Fruit fly (Drosophila melanogaster) Kc167 (cell line): ENCODE measurements around the gene CG16772.

ENCODE experiments used
- Myc ChIP-seq: fragments of >200 bp; optimal IDR thresholded peaks from 2 replicates; lab custom pipeline; 2017; ENCODE audit warnings: missing external identifiers
- Sin3A ChIP-seq: fragments of >200 bp; optimal IDR thresholded peaks from 2 replicates; lab custom pipeline; 2018; ENCODE audit warnings: missing external identifiers
- h ChIP-seq: fragments of >200 bp; optimal IDR thresholded peaks from 3 replicates; lab custom pipeline; 2018; ENCODE audit warnings: missing external identifiers
- insv ChIP-seq: fragments of >200 bp; optimal IDR thresholded peaks from 3 replicates; lab custom pipeline; 2018; ENCODE audit warnings: missing external identifiers
- psq ChIP-seq: fragments of >200 bp; optimal IDR thresholded peaks from 2 replicates; lab custom pipeline; 2017; ENCODE audit warnings: missing external identifiers
- ttk ChIP-seq: sonication (Bioruptor generic); optimal IDR thresholded peaks from 2 replicates; lab custom pipeline; 2017; ENCODE audit warnings: missing external identifiers

CG16772 gene

dm6 chr2L:19941352-19941851 lies 21.1 kb upstream of the CG16772 start:
- TF ChIP-seq Sin3A (lab: Kevin White, UChicago): no peak
- TF ChIP-seq ttk (lab: Kevin White, UChicago): no peak
- TF ChIP-seq insv (lab: Kevin White, UChicago): no peak
- TF ChIP-seq Myc (lab: Kevin White, UChicago): no peak
- TF ChIP-seq psq (lab: Kevin White, UChicago): no peak
- TF ChIP-seq h (lab: Kevin White, UChicago): no peak

- no peak for TF ChIP-seq Myc (lab: Kevin White, UChicago)
- no peak for TF ChIP-seq insv (lab: Kevin White, UChicago)
- no peak for TF ChIP-seq h (lab: Kevin White, UChicago)
- TF ChIP-seq Sin3A (lab: Kevin White, UChicago): no peak
- no peak for TF ChIP-seq ttk (lab: Kevin White, UChicago)
- no peak for TF ChIP-seq psq (lab: Kevin White, UChicago)
Measured at dm6 chr2L:19942510-19942909, 20.0 kb upstream of the CG16772 start.

dm6 chr2L:19943112-19943511 lies 19.4 kb upstream of the CG16772 start:
- TF ChIP-seq Myc (lab: Kevin White, UChicago) (no peak), psq (lab: Kevin White, UChicago) (no peak), insv (lab: Kevin White, UChicago) (no peak), Sin3A (lab: Kevin White, UChicago) (no peak), ttk (lab: Kevin White, UChicago) (no peak), h (lab: Kevin White, UChicago) (no peak)

dm6 chr2L:19944309-19945172 lies 17.9 kb upstream of the CG16772 start:
- TF ChIP-seq insv (lab: Kevin White, UChicago): no peak
- TF ChIP-seq ttk (lab: Kevin White, UChicago): no peak
- TF ChIP-seq h (lab: Kevin White, UChicago): no peak
- no peak for TF ChIP-seq Myc (lab: Kevin White, UChicago)
- TF ChIP-seq Sin3A (lab: Kevin White, UChicago): no peak

dm6 chr2L:19947992-19948524 lies 14.4 kb upstream of the CG16772 start:
- TF ChIP-seq psq (lab: Kevin White, UChicago) (no peak), h (lab: Kevin White, UChicago) (no peak), ttk (lab: Kevin White, UChicago) (no peak), Myc (lab: Kevin White, UChicago) (no peak), insv (lab: Kevin White, UChicago) (no peak), Sin3A (lab: Kevin White, UChicago) (no peak)

dm6 chr2L:19949600-19949999 lies 12.9 kb upstream of the CG16772 start:
- TF ChIP-seq Sin3A (lab: Kevin White, UChicago) (no peak), psq (lab: Kevin White, UChicago) (no peak), insv (lab: Kevin White, UChicago) (no peak), h (lab: Kevin White, UChicago) (no peak), Myc (lab: Kevin White, UChicago) (no peak), ttk (lab: Kevin White, UChicago) (no peak)

dm6 chr2L:19951543-19952163 lies 10.8 kb upstream of the CG16772 start:
- TF ChIP-seq h (lab: Kevin White, UChicago) (no peak), ttk (lab: Kevin White, UChicago) (no peak), Myc (lab: Kevin White, UChicago) (no peak), Sin3A (lab: Kevin White, UChicago) (no peak), psq (lab: Kevin White, UChicago) (no peak), insv (lab: Kevin White, UChicago) (no peak)

dm6 chr2L:19952221-19952620 lies 10.3 kb upstream of the CG16772 start:
- TF ChIP-seq ttk (lab: Kevin White, UChicago): no peak
- TF ChIP-seq Sin3A (lab: Kevin White, UChicago): no peak
- no peak for TF ChIP-seq Myc (lab: Kevin White, UChicago)
- TF ChIP-seq insv (lab: Kevin White, UChicago): no peak
- no peak for TF ChIP-seq psq (lab: Kevin White, UChicago)
- no peak for TF ChIP-seq h (lab: Kevin White, UChicago)

dm6 chr2L:19958520-19959161 lies 3.8 kb upstream of the CG16772 start, which contains the start of gene COX4:
Gene COX4, plus strand, starts transcription at chr2L:19958713.
- TF ChIP-seq psq (lab: Kevin White, UChicago) (no peak), insv (lab: Kevin White, UChicago) (no peak), Sin3A (lab: Kevin White, UChicago) (no peak)

dm6 chr2L:19960930-19961329 lies 1.5 kb upstream of the CG16772 start, which contains the start of gene CG34051:
Gene CG34051, minus strand, starts transcription at chr2L:19961030.
- TF ChIP-seq psq (lab: Kevin White, UChicago) (no peak), Myc (lab: Kevin White, UChicago) (no peak), insv (lab: Kevin White, UChicago) (no peak)
